Fruit fly (Drosophila melanogaster) whole organism, embryonic: ENCODE results near the gene CG10019.
A peak's percentile ranks its signal among the peaks of the same experiment; 100 is the strongest.

Experiments used
- Ada2b ChIP-seq: fragments of 200-800 bp; sonication (Bioruptor generic); IDR thresholded peaks from 2 replicates; pipeline ENCODE4 v1.3.6; 2022; ENCODE audit warnings: missing biosample characterization, missing genetic modification characterization
- Antp ChIP-seq: fragments of 200-800 bp; sonication (Bioruptor generic); optimal IDR thresholded peaks from 3 replicates; lab custom pipeline; 2016; ENCODE audit warnings: missing biosample characterization, missing genetic modification characterization
- Atf6 ChIP-seq: fragments of 200-800 bp; sonication (Bioruptor generic); IDR thresholded peaks from 2 replicates; pipeline ENCODE4 v1.3.6; 2022; ENCODE audit warnings: missing biosample characterization, missing genetic modification characterization
- BEAF-32 ChIP-seq: fragments of 200-800 bp; sonication (Bioruptor generic); optimal IDR thresholded peaks from 3 replicates; lab custom pipeline; 2017; ENCODE audit warnings: missing biosample characterization, missing genetic modification characterization, mild to moderate bottlenecking, moderate library complexity, missing genetic modification reagents
- Blimp-1 ChIP-seq: fragments of 200-800 bp; sonication (Bioruptor generic); optimal IDR thresholded peaks from 3 replicates; lab custom pipeline; 2018; ENCODE audit warnings: missing biosample characterization, missing genetic modification characterization, mild to moderate bottlenecking, moderate library complexity, missing genetic modification reagents
- CG10267 ChIP-seq: fragments of 200-800 bp; sonication (Bioruptor generic); optimal IDR thresholded peaks from 2 replicates; lab custom pipeline; 2018; ENCODE audit warnings: missing biosample characterization, mild to moderate bottlenecking, missing genetic modification characterization, moderate library complexity
- CG10979 ChIP-seq: fragments of 200-800 bp; sonication (Bioruptor generic); optimal IDR thresholded peaks from 2 replicates; lab custom pipeline; 2018; ENCODE audit warnings: missing biosample characterization, mild to moderate bottlenecking, missing genetic modification characterization, moderate library complexity
- CG12071 ChIP-seq: fragments of 200-800 bp; sonication (Bioruptor generic); optimal IDR thresholded peaks from 3 replicates; lab custom pipeline; 2018; ENCODE audit warnings: missing biosample characterization, mild to moderate bottlenecking, missing genetic modification characterization
- CG15601 ChIP-seq: fragments of 200-800 bp; sonication (Bioruptor generic); optimal IDR thresholded peaks from 3 replicates; lab custom pipeline; 2019; ENCODE audit warnings: missing biosample characterization, mild to moderate bottlenecking, missing genetic modification characterization, moderate library complexity
- CG15696 ChIP-seq: fragments of 200-800 bp; sonication (Bioruptor generic); optimal IDR thresholded peaks from 2 replicates; lab custom pipeline; 2019; ENCODE audit warnings: missing biosample characterization, mild to moderate bottlenecking, missing genetic modification characterization, moderate library complexity
- CG16815 ChIP-seq: fragments of 200-800 bp; sonication (Bioruptor generic); optimal IDR thresholded peaks from 3 replicates; lab custom pipeline; 2017; ENCODE audit warnings: missing biosample characterization, mild to moderate bottlenecking, missing genetic modification characterization
- CG17802 ChIP-seq: fragments of 200-800 bp; sonication (Bioruptor generic); optimal IDR thresholded peaks from 2 replicates; lab custom pipeline; 2018; ENCODE audit warnings: missing biosample characterization, mild to moderate bottlenecking, missing genetic modification characterization, moderate library complexity
- CG5180 ChIP-seq: fragments of 200-800 bp; sonication (Bioruptor generic); optimal IDR thresholded peaks from 3 replicates; lab custom pipeline; 2017; ENCODE audit warnings: missing biosample characterization, missing genetic modification characterization, mild to moderate bottlenecking, moderate library complexity, missing genetic modification reagents
- CG8359 ChIP-seq: fragments of 200-800 bp; sonication (Bioruptor generic); optimal IDR thresholded peaks from 2 replicates; lab custom pipeline; 2017; ENCODE audit warnings: missing biosample characterization, mild to moderate bottlenecking, missing genetic modification characterization, borderline replicate concordance
- CG9215 ChIP-seq: fragments of 200-800 bp; sonication (Bioruptor generic); IDR thresholded peaks from 2 replicates; pipeline ENCODE4 v1.3.6; 2022; ENCODE audit warnings: missing biosample characterization, missing genetic modification characterization
- CG9797 ChIP-seq: fragments of 200-800 bp; sonication (Bioruptor generic); optimal IDR thresholded peaks from 3 replicates; lab custom pipeline; 2018; ENCODE audit warnings: missing biosample characterization, mild to moderate bottlenecking, missing genetic modification characterization
- CG9932 ChIP-seq: fragments of 200-800 bp; sonication (Bioruptor generic); IDR thresholded peaks from 2 replicates; pipeline ENCODE4 v1.3.6; 2022; ENCODE audit warnings: missing biosample characterization, missing genetic modification characterization
- CHES-1-like ChIP-seq: fragments of 200-800 bp; sonication (Bioruptor generic); optimal IDR thresholded peaks from 2 replicates; lab custom pipeline; 2016; ENCODE audit warnings: missing biosample characterization, missing genetic modification characterization
- CrebB ChIP-seq: fragments of 200-800 bp; sonication (Bioruptor generic); optimal IDR thresholded peaks from 3 replicates; lab custom pipeline; 2018; ENCODE audit warnings: missing biosample characterization, mild to moderate bottlenecking, missing genetic modification characterization
- Doc2 ChIP-seq: fragments of 200-800 bp; sonication (Bioruptor generic); IDR thresholded peaks from 2 replicates; pipeline ENCODE4 v1.3.6; 2022; ENCODE audit warnings: missing biosample characterization, missing genetic modification characterization
- Eip74EF ChIP-seq, 2 experiments: fragments of 200-800 bp in 1 of 2; fragments of >200 bp in 1 of 2; sonication (Bioruptor generic) in 1 of 2; optimal IDR thresholded peaks; 2 replicates each; lab custom pipeline; 2017 to 2019; ENCODE audit warnings: missing biosample characterization in 2 of 2, missing genetic modification characterization in 2 of 2, mild to moderate bottlenecking in 1 of 2, moderate library complexity in 1 of 2
- Fer1 ChIP-seq: fragments of 200-800 bp; sonication (Bioruptor generic); optimal IDR thresholded peaks from 2 replicates; lab custom pipeline; 2017; ENCODE audit warnings: missing biosample characterization, mild to moderate bottlenecking, missing genetic modification characterization
- HLH4C ChIP-seq: fragments of 200-800 bp; sonication (Bioruptor generic); IDR thresholded peaks from 3 replicates; pipeline ENCODE4 v1.3.6; 2022; ENCODE audit warnings: missing biosample characterization, missing genetic modification characterization; ENCODE audit not compliant: partially characterized antibody
- Hmx ChIP-seq: fragments of 200-800 bp; sonication (Bioruptor generic); optimal IDR thresholded peaks from 2 replicates; lab custom pipeline; 2016; ENCODE audit warnings: missing biosample characterization, missing genetic modification characterization
- Kr ChIP-seq: fragments of 200-800 bp; sonication (Bioruptor generic); optimal IDR thresholded peaks from 2 replicates; lab custom pipeline; 2017; ENCODE audit warnings: missing biosample characterization, mild to moderate bottlenecking, missing genetic modification characterization
- Optix ChIP-seq: fragments of 200-800 bp; sonication (Bioruptor generic); IDR thresholded peaks from 3 replicates; pipeline ENCODE4 v1.3.6; 2022; ENCODE audit warnings: missing biosample characterization, missing genetic modification characterization
- PHDP ChIP-seq: fragments of 200-800 bp; sonication (Bioruptor generic); optimal IDR thresholded peaks from 3 replicates; lab custom pipeline; 2018; ENCODE audit warnings: missing biosample characterization, mild to moderate bottlenecking, missing genetic modification characterization, moderate library complexity
- Ravus ChIP-seq: fragments of 200-800 bp; sonication (Bioruptor generic); IDR thresholded peaks from 2 replicates; pipeline ENCODE4 v1.3.6; 2022; ENCODE audit warnings: missing biosample characterization, missing genetic modification characterization
- Sox102F ChIP-seq: fragments of 200-800 bp; sonication (Bioruptor generic); optimal IDR thresholded peaks from 2 replicates; lab custom pipeline; 2018; ENCODE audit warnings: missing biosample characterization, mild to moderate bottlenecking, missing genetic modification characterization, moderate library complexity
- Sry-β ChIP-seq: fragments of 200-800 bp; sonication (Bioruptor generic); optimal IDR thresholded peaks from 2 replicates; lab custom pipeline; 2018; ENCODE audit warnings: missing biosample characterization, mild to moderate bottlenecking, missing genetic modification characterization, moderate library complexity
- Stat92E ChIP-seq, 3 experiments: fragments of >200 bp in 2 of 3; fragments of 200-800 bp in 1 of 3; sonication (Bioruptor generic) in 1 of 3; optimal IDR thresholded peaks; 2 replicates each; lab custom pipeline; 2017 to 2019; ENCODE audit warnings: missing biosample characterization in 3 of 3, missing genetic modification characterization in 3 of 3, mild to moderate bottlenecking in 1 of 3, moderate library complexity in 1 of 3
- YL-1 ChIP-seq: fragments of 200-800 bp; sonication (Bioruptor generic); optimal IDR thresholded peaks from 3 replicates; lab custom pipeline; 2017; ENCODE audit warnings: missing biosample characterization, mild to moderate bottlenecking, missing genetic modification characterization
- ci ChIP-seq: fragments of 200-800 bp; sonication (Bioruptor generic); IDR thresholded peaks from 3 replicates; pipeline ENCODE4 v1.3.6; 2022; ENCODE audit warnings: missing biosample characterization, missing genetic modification characterization
- cwo ChIP-seq: fragments of 200-800 bp; sonication (Bioruptor generic); optimal IDR thresholded peaks from 3 replicates; lab custom pipeline; 2017; ENCODE audit warnings: missing biosample characterization, missing genetic modification characterization, mild to moderate bottlenecking, moderate library complexity, missing genetic modification reagents
- eve ChIP-seq, 2 experiments: fragments of >200 bp; optimal IDR thresholded peaks; 2 replicates each; lab custom pipeline; 2017; ENCODE audit warnings: missing biosample characterization in 2 of 2, missing genetic modification characterization in 2 of 2
- gce ChIP-seq: fragments of 200-800 bp; sonication (Bioruptor generic); IDR thresholded peaks from 3 replicates; pipeline ENCODE4 v1.3.6; 2022; ENCODE audit warnings: missing biosample characterization, missing genetic modification characterization
- gsb-n ChIP-seq: fragments of 200-800 bp; sonication (Bioruptor generic); optimal IDR thresholded peaks from 3 replicates; lab custom pipeline; 2018; ENCODE audit warnings: missing biosample characterization, mild to moderate bottlenecking, missing genetic modification characterization
- hth ChIP-seq: fragments of >200 bp; optimal IDR thresholded peaks from 2 replicates; lab custom pipeline; 2017; ENCODE audit warnings: inconsistent platforms
- inv ChIP-seq: fragments of 200-800 bp; sonication (Bioruptor generic); IDR thresholded peaks from 2 replicates; pipeline ENCODE4 v1.3.6; 2022; ENCODE audit warnings: missing biosample characterization, missing genetic modification characterization; ENCODE audit not compliant: partially characterized antibody
- jing ChIP-seq: fragments of 200-800 bp; sonication (Bioruptor generic); optimal IDR thresholded peaks from 2 replicates; lab custom pipeline; 2018; ENCODE audit warnings: missing biosample characterization, mild to moderate bottlenecking, missing genetic modification characterization
- ken ChIP-seq: fragments of 200-800 bp; sonication (Bioruptor generic); IDR thresholded peaks from 3 replicates; pipeline ENCODE4 v1.3.6; 2022; ENCODE audit warnings: missing biosample characterization, missing genetic modification characterization
- lilli ChIP-seq: fragments of 200-800 bp; sonication (Bioruptor generic); optimal IDR thresholded peaks from 3 replicates; lab custom pipeline; 2016; ENCODE audit warnings: missing biosample characterization, missing genetic modification characterization
- mirr ChIP-seq: fragments of 200-800 bp; sonication (Bioruptor generic); optimal IDR thresholded peaks from 3 replicates; lab custom pipeline; 2018; ENCODE audit warnings: missing biosample characterization, mild to moderate bottlenecking, missing genetic modification characterization
- nom ChIP-seq: fragments of 200-800 bp; sonication (Bioruptor generic); optimal IDR thresholded peaks from 2 replicates; lab custom pipeline; 2017; ENCODE audit warnings: missing biosample characterization, missing genetic modification characterization, mild to moderate bottlenecking, moderate library complexity, missing genetic modification reagents
- slou ChIP-seq: fragments of 200-800 bp; sonication (Bioruptor generic); optimal IDR thresholded peaks from 3 replicates; lab custom pipeline; 2016; ENCODE audit warnings: missing biosample characterization, missing genetic modification characterization
- sob ChIP-seq: fragments of 200-800 bp; sonication (Bioruptor generic); IDR thresholded peaks from 2 replicates; pipeline ENCODE4 v1.3.6; 2022; ENCODE audit warnings: missing biosample characterization, missing genetic modification characterization
- tll ChIP-seq, 2 experiments: fragments of 200-800 bp in 1 of 2; fragments of >200 bp in 1 of 2; sonication (Bioruptor generic) in 1 of 2; optimal IDR thresholded peaks; 2 replicates each; lab custom pipeline; 2017 to 2019; ENCODE audit warnings: missing biosample characterization in 2 of 2, missing genetic modification characterization in 2 of 2, mild to moderate bottlenecking in 1 of 2, moderate library complexity in 1 of 2
- twi ChIP-seq: fragments of 200-800 bp; optimal IDR thresholded peaks from 2 replicates; lab custom pipeline; 2019; ENCODE audit warnings: missing biosample characterization, mild to moderate bottlenecking, missing genetic modification characterization, moderate library complexity
- vnd ChIP-seq: fragments of 200-800 bp; sonication (Bioruptor generic); IDR thresholded peaks from 3 replicates; pipeline ENCODE4 v1.3.6; 2022; ENCODE audit warnings: missing biosample characterization, missing genetic modification characterization; ENCODE audit not compliant: partially characterized antibody

Gene CG10019

dm6 chr2L:3703260-3703659 is 27.0 kb upstream of the CG10019 start, which contains the start of gene CG2816 (continued):
- TF ChIP-seq gce (GFP tag; lab: Robert Waterston, UW) = peak; percentile 27; the same call in 1 of the 3 replicates
- TF ChIP-seq BEAF-32 = no peak
- peak; percentile 93 for TF ChIP-seq lilli
- no peak for TF ChIP-seq HLH4C (GFP tag; lab: Robert Waterston, UW)
- no peak for TF ChIP-seq Sry-β (GFP tag; lab: Kevin White, UChicago)
- TF ChIP-seq PHDP (tag; lab: Kevin White, UChicago) = peak; percentile 74
- peak; percentile 98 for TF ChIP-seq CG9932
- no peak for TF ChIP-seq inv
- no peak for TF ChIP-seq mirr (GFP tag; lab: Kevin White, UChicago)
- peak; percentile 56 for TF ChIP-seq CG16815 (GFP tag; lab: Kevin White, UChicago)
- no peak for TF ChIP-seq ci (GFP tag; lab: Robert Waterston, UW)
- peak in 1 of 2 experiments; percentile 28 for TF ChIP-seq eve (GFP tag; optimal IDR thresholded peaks at IDR 0.05; lab: Kevin White, UChicago)
- no peak for TF ChIP-seq CG5180 (GFP tag; lab: Kevin White, UChicago)
- TF ChIP-seq tll (GFP tag; optimal IDR thresholded peaks at IDR 0.05; lab: Kevin White, UChicago) = no peak
- TF ChIP-seq Doc2 (GFP tag; lab: Robert Waterston, UW) = no peak
- TF ChIP-seq sob (GFP tag; lab: Robert Waterston, UW) = peak; percentile 93
- no peak for TF ChIP-seq gsb-n (tag; lab: Kevin White, UChicago)
- peak; percentile 14 for TF ChIP-seq slou
- TF ChIP-seq ken (GFP tag; lab: Robert Waterston, UW) = peak; percentile 39; the same call in 1 of the 3 replicates
- peak; percentile 70 for TF ChIP-seq CrebB (tag; lab: Kevin White, UChicago)
- TF ChIP-seq Ada2b = peak; percentile 49
- TF ChIP-seq CG15601 (tag; lab: Kevin White, UChicago) = peak; percentile 8
- no peak for TF ChIP-seq twi
- no peak for TF ChIP-seq Kr
- no peak for TF ChIP-seq CG9215
- no peak for TF ChIP-seq CG17802 (tag; lab: Kevin White, UChicago)
- TF ChIP-seq nom = no peak
- peak; percentile 19 for TF ChIP-seq CG10267
- TF ChIP-seq Hmx (GFP tag; lab: Kevin White, UChicago) = no peak
- no peak for TF ChIP-seq Blimp-1 (GFP tag; lab: Kevin White, UChicago)
- TF ChIP-seq CG9797 (GFP tag; lab: Kevin White, UChicago) = no peak
- TF ChIP-seq CHES-1-like (GFP tag; lab: Kevin White, UChicago) = peak; percentile 79
- TF ChIP-seq Atf6 = peak; percentile 68
- peak; percentile 20 for TF ChIP-seq CG12071 (GFP tag; lab: Kevin White, UChicago)
- TF ChIP-seq Stat92E (GFP tag; optimal IDR thresholded peaks at IDR 0.05; lab: Kevin White, UChicago) = no peak
- TF ChIP-seq CG8359 = no peak
- TF ChIP-seq cwo (GFP tag; lab: Kevin White, UChicago) = peak; percentile 18
- TF ChIP-seq CG10979 (tag; lab: Kevin White, UChicago) = no peak
- no peak for TF ChIP-seq hth (lab: Kevin White, UChicago)
- no peak for TF ChIP-seq YL-1 (GFP tag; lab: Kevin White, UChicago)
- no peak for TF ChIP-seq Ravus (GFP tag; lab: Robert Waterston, UW)
- no peak for TF ChIP-seq vnd
- no peak for TF ChIP-seq CG15696
- TF ChIP-seq Fer1 (GFP tag; lab: Kevin White, UChicago) = peak; percentile 9
- no peak for TF ChIP-seq Eip74EF (GFP tag; optimal IDR thresholded peaks at IDR 0.05; lab: Kevin White, UChicago)
- no peak for TF ChIP-seq jing (GFP tag; lab: Kevin White, UChicago)
- TF ChIP-seq Optix (GFP tag; lab: Robert Waterston, UW) = 0 out of 3 replicates have a peak, but pooled peaks have one; percentile 40
- TF ChIP-seq Sox102F = peak; percentile 23
- TF ChIP-seq Antp (GFP tag; lab: Kevin White, UChicago) = peak; percentile 32
